Worm (Caenorhabditis elegans) whole organism, late embryonic: ENCODE measurements around the gene F49E12.8.

ENCODE experiments used
- ceh-18 ChIP-seq: sonication (generic microtip); optimal IDR thresholded peaks from 2 replicates; lab custom pipeline; 2016; ENCODE audit warnings: missing genetic modification characterization, missing compliant biosample characterization
- nfya-1 ChIP-seq: sonication (generic microtip); optimal IDR thresholded peaks from 2 replicates; lab custom pipeline; 2017; ENCODE audit warnings: missing genetic modification characterization, mild to moderate bottlenecking, missing compliant biosample characterization, antibody characterized with exemption, moderate library complexity
- pax-1 ChIP-seq: fragments of 150-350 bp; optimal IDR thresholded peaks from 2 replicates; lab custom pipeline; 2014; ENCODE audit warnings: missing biosample characterization, missing genetic modification characterization
- pha-4 ChIP-seq: fragments of 150-350 bp; optimal IDR thresholded peaks from 2 replicates; lab custom pipeline; 2018; ENCODE audit warnings: missing biosample characterization, missing genetic modification reagents, missing genetic modification characterization
- pqm-1 ChIP-seq: sonication (generic microtip); optimal IDR thresholded peaks from 2 replicates; lab custom pipeline; 2016; ENCODE audit warnings: missing genetic modification characterization, missing compliant biosample characterization
- tbx-2 ChIP-seq: sonication (generic microtip); optimal IDR thresholded peaks from 2 replicates; lab custom pipeline; 2016; ENCODE audit warnings: missing genetic modification characterization, missing compliant biosample characterization

DNA sequence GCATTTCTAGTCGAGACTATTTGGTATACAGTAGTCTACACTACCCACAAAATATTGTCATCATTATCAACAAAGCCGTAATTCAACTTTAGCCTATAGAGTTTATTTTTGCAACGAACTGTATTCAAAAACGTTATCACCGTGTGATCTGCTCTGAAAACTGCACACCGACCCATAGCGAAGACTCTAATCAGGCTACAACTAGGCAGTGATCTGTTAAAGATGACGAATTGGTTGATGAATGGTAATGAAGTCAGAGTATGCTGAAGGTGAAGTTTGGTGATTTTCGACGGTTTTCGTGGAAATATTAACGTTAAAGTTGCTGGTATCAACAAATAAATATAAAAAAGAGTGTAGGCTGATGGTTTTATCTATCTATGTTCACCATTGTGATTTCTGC is 7.2 kb downstream of the F49E12.8 start:
- TF ChIP-seq pax-1 (tag; lab: Kevin White, UChicago) (no peak), pha-4 (tag; lab: Kevin White, UChicago) (no peak), ceh-18 (tag; lab: Kevin White, UChicago) (no peak), nfya-1 (tag; lab: Kevin White, UChicago) (no peak), tbx-2 (no peak), pqm-1 (tag; lab: Kevin White, UChicago) (no peak)
